Worm (Caenorhabditis elegans): ENCODE results near the gene srsx-17.
A peak's percentile ranks its signal among the peaks of the same experiment; 100 is the strongest.

The srsx-17 gene

DNA sequence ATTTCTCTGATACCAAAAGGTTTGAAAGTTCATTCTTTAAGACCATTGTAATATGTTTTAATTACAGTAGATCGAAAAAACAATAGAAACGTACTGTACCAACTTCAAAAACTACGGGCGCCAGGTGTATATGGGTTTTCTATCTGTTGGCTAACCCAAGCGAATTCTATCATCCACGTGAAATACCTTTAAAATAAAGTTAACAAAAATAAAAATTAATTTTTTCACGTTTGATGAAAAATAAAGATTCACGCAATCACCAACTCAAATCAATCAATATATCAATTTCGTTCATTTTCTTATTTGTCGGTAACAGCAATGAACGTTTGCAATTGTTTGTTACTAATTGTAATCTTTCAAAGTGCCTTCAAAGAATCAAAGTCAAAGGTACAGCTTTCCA lies 20.4 kb upstream of the srsx-17 start, which contains the start of gene C04E6.4:
C04E6.4 (plus strand) TSS at position 301 of the 400 bp plus-strand sequence.
- no peak for TF ChIP-seq nhr-232 (tag; optimal IDR thresholded peaks at IDR 0.05)
- no peak for TF ChIP-seq gmeb-2 (tag; optimal IDR thresholded peaks at IDR 0.05)
- no peak for TF ChIP-seq eyg-1 (tag; optimal IDR thresholded peaks at IDR 0.05)
- no peak for TF ChIP-seq ceh-48 (tag; optimal IDR thresholded peaks at IDR 0.05)
- no peak for TF ChIP-seq tbx-7 (tag; optimal IDR thresholded peaks at IDR 0.05)
- no peak for TF ChIP-seq fkh-6 (tag; optimal IDR thresholded peaks at IDR 0.05)
- no peak for TF ChIP-seq unc-86 (tag; optimal IDR thresholded peaks at IDR 0.05)
- no peak for TF ChIP-seq dmd-4 (tag; optimal IDR thresholded peaks at IDR 0.05; ENCODE audit: borderline replicate concordance)
- no peak for TF ChIP-seq che-1 (tag; optimal IDR thresholded peaks at IDR 0.05)

DNA sequence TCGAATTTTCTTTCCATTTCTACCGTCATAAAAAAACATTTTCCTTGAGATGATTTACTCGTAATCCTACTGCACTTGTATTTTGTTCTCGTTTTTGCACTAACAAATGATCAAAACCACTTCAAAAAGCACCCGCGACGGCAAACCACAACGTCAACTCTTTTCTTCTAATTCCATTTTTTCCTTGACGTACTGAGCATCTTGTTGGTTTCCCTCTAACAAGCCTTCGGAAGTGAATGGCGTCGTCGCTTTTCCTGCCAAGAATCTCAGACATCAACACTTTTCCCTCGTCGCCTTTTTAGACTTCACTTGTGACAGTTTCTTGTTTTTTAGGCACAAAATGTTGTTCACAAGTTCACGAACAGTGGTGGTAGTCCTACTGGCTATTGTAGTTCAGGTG lies 15.0 kb upstream of the srsx-17 start, which contains the start of gene C04E6.13:
C04E6.13 (plus strand) TSS at position 301 of the 400 bp plus-strand sequence.
- no peak for TF ChIP-seq pax-1 (tag; optimal IDR thresholded peaks at IDR 0.05)
- TF ChIP-seq rnt-1 (tag; optimal IDR thresholded peaks at IDR 0.05): no peak
- no peak for TF ChIP-seq mec-3 (tag; optimal IDR thresholded peaks at IDR 0.05; ENCODE audit: borderline replicate concordance)
- no peak for TF ChIP-seq pha-4 (tag; optimal IDR thresholded peaks at IDR 0.05)
- no peak for TF ChIP-seq ceh-45 (GFP tag; IDR thresholded peaks at IDR 0.05)
- TF ChIP-seq hlh-15 (tag; optimal IDR thresholded peaks at IDR 0.05): no peak
- no peak for TF ChIP-seq hlh-13 (GFP tag; optimal IDR thresholded peaks at IDR 0.05)
- no peak for TF ChIP-seq elt-4 (tag; optimal IDR thresholded peaks at IDR 0.05)
- TF ChIP-seq ceh-34 (tag; optimal IDR thresholded peaks at IDR 0.05): no peak
- TF ChIP-seq ceh-22 (tag; optimal IDR thresholded peaks at IDR 0.05): no peak
- TF ChIP-seq ceh-30 (tag; optimal IDR thresholded peaks at IDR 0.05): no peak
- TF ChIP-seq ztf-16 (tag; optimal IDR thresholded peaks at IDR 0.05): no peak
- no peak for TF ChIP-seq unc-3 (GFP tag; conservative IDR thresholded peaks at IDR 0.05)
- TF ChIP-seq unc-3 (tag; optimal IDR thresholded peaks at IDR 0.05): no peak

DNA sequence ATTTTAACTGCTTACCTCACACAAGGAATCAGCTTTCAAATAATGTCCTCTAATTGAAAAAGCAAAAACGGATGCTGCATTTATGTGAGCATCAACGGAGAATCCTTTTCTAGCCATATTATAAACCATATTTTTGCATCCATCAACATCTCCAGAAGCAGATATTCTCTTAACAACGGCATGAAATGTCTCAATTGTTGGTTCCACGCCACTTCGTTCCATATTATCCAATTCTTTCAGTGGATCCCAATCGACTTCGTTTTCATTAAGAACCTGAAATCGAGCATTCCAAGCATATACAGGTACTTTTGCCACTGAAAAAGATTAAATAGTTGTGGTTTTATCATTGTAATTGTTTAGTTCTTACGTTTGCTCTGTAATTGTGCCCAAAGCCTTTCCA lies 10.6 kb upstream of the srsx-17 start:
- no peak for TF ChIP-seq Y22D7AL.16 (tag; optimal IDR thresholded peaks at IDR 0.05)

DNA sequence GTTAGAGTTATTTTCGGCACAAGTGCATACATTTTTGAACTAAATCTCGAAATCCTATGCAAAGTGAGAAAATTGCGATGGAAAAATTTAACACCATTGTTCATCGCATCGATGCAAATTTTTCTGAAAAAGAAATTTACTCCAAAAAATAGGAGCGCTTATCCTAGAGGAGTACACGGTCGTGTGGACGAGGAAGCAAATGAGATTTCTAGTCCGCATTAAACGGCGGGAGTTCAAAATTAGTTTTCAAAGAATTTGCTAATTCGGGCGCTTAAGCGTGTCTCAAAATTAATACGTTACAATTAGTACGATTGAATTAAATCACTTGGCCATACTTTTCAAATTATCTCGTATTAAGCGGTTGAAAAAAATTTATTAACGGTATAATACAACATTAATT lies 9.7 kb upstream of the srsx-17 start, which contains the start of gene lrpr-1:
lrpr-1 (minus strand) TSS at position 185 of the 400 bp plus-strand sequence.
- TF ChIP-seq Y22D7AL.16 (tag; optimal IDR thresholded peaks at IDR 0.05): no peak
- no peak for TF ChIP-seq hlh-30 (tag; optimal IDR thresholded peaks at IDR 0.05; ENCODE audit: insufficient read depth)
- peak; percentile 83 for TF ChIP-seq hlh-8 (tag; optimal IDR thresholded peaks at IDR 0.05)
- peak; percentile 55 for TF ChIP-seq lim-6 (tag; optimal IDR thresholded peaks at IDR 0.05)
- TF ChIP-seq ceh-31 (tag; optimal IDR thresholded peaks at IDR 0.05): peak; percentile 94
- TF ChIP-seq pax-1 (tag; optimal IDR thresholded peaks at IDR 0.05): no peak
- TF ChIP-seq ttx-3 (tag; optimal IDR thresholded peaks at IDR 0.05): peak; percentile 11
- peak; percentile 74 for TF ChIP-seq rnt-1 (tag; optimal IDR thresholded peaks at IDR 0.05)
- TF ChIP-seq ahr-1 (tag; optimal IDR thresholded peaks at IDR 0.05): peak; percentile 27
- peak; percentile 91 for TF ChIP-seq tbx-2 (tag; optimal IDR thresholded peaks at IDR 0.05)
- TF ChIP-seq mec-3 (tag; optimal IDR thresholded peaks at IDR 0.05; ENCODE audit: borderline replicate concordance): peak; percentile 92
- TF ChIP-seq ets-4 (tag; optimal IDR thresholded peaks at IDR 0.05): peak; percentile 96
- TF ChIP-seq C08G9.2 (tag; optimal IDR thresholded peaks at IDR 0.05): peak; percentile 98
- TF ChIP-seq zip-5 (tag; optimal IDR thresholded peaks at IDR 0.05): peak; percentile 82
- TF ChIP-seq F13H6.1 (tag; optimal IDR thresholded peaks at IDR 0.05): peak; percentile 41
- TF ChIP-seq madf-2 (tag; optimal IDR thresholded peaks at IDR 0.05): peak; percentile 36
- TF ChIP-seq unc-86 (tag; optimal IDR thresholded peaks at IDR 0.05): peak; percentile 12
- peak; percentile 89 for TF ChIP-seq ref-2 (tag; optimal IDR thresholded peaks at IDR 0.05)
- peak; percentile 51 for TF ChIP-seq unc-42 (tag; optimal IDR thresholded peaks at IDR 0.05)
- no peak for TF ChIP-seq elt-2 (tag; optimal IDR thresholded peaks at IDR 0.05)
- no peak for TF ChIP-seq sox-2 (GFP tag; IDR thresholded peaks at IDR 0.05)
- TF ChIP-seq fkh-6 (tag; optimal IDR thresholded peaks at IDR 0.05): peak; percentile 28
- TF ChIP-seq fax-1 (tag; optimal IDR thresholded peaks at IDR 0.05): peak; percentile 66
- no peak for TF ChIP-seq pros-1 (tag; optimal IDR thresholded peaks at IDR 0.05)
- no peak for TF ChIP-seq sdc-2 (tag; optimal IDR thresholded peaks at IDR 0.05)
- peak; percentile 94 for TF ChIP-seq ceh-2 (tag; optimal IDR thresholded peaks at IDR 0.05)
- peak; percentile 69 for TF ChIP-seq ceh-14 (tag; optimal IDR thresholded peaks at IDR 0.05)
- TF ChIP-seq pqm-1 (tag; optimal IDR thresholded peaks at IDR 0.05): no peak
- TF ChIP-seq tbx-7 (tag; optimal IDR thresholded peaks at IDR 0.05): peak; percentile 97
